Worm (Caenorhabditis elegans) whole organism, mixed stage, embryonic: Measurements from ENCODE around the gene hlh-1.
A peak's percentile ranks its signal among the peaks of the same experiment; 100 is the strongest.

Experiments used
- M03D4.4 ChIP-seq: sonication (generic microtip); optimal IDR thresholded peaks from 2 replicates; lab custom pipeline; 2017; ENCODE audit warnings: mild to moderate bottlenecking, missing genetic modification characterization, missing compliant biosample characterization
- bed-3 ChIP-seq: fragments of 200-800 bp; sonication (Bioruptor generic); optimal IDR thresholded peaks from 3 replicates; lab custom pipeline; 2018; ENCODE audit warnings: mild to moderate bottlenecking, missing genetic modification characterization, moderate library complexity, missing compliant biosample characterization
- ceh-39 ChIP-seq: fragments of 150-350 bp; optimal IDR thresholded peaks from 2 replicates; lab custom pipeline; 2014; ENCODE audit warnings: missing biosample characterization, missing genetic modification characterization
- ceh-43 ChIP-seq: fragments of 200-800 bp; sonication (Bioruptor generic); optimal IDR thresholded peaks from 2 replicates; lab custom pipeline; 2018; ENCODE audit warnings: mild to moderate bottlenecking, missing genetic modification characterization, moderate library complexity, missing compliant biosample characterization
- ceh-83 ChIP-seq: fragments of 200-800 bp; sonication (Bioruptor generic); optimal IDR thresholded peaks from 2 replicates; lab custom pipeline; 2018; ENCODE audit warnings: mild to moderate bottlenecking, missing genetic modification characterization, missing compliant biosample characterization
- ces-1 ChIP-seq: fragments of 150-350 bp; optimal IDR thresholded peaks from 2 replicates; lab custom pipeline; 2014; ENCODE audit warnings: missing biosample characterization, missing genetic modification reagents, missing genetic modification characterization
- cnd-1 ChIP-seq: fragments of 200-800 bp; sonication (Bioruptor generic); optimal IDR thresholded peaks from 2 replicates; lab custom pipeline; 2018; ENCODE audit warnings: mild to moderate bottlenecking, missing genetic modification characterization, missing compliant biosample characterization
- elt-1 ChIP-seq: sonication (generic microtip); optimal IDR thresholded peaks from 2 replicates; lab custom pipeline; 2017; ENCODE audit warnings: missing genetic modification characterization, mild to moderate bottlenecking, missing compliant biosample characterization, antibody characterized with exemption, moderate library complexity, borderline replicate concordance; ENCODE audit not compliant: insufficient read depth
- elt-3 ChIP-seq: fragments of 150-350 bp; optimal IDR thresholded peaks from 2 replicates; lab custom pipeline; 2014; ENCODE audit warnings: missing biosample characterization, missing genetic modification characterization
- flh-1 ChIP-seq: fragments of 200-800 bp; sonication (Bioruptor generic); optimal IDR thresholded peaks from 2 replicates; lab custom pipeline; 2018; ENCODE audit warnings: mild to moderate bottlenecking, missing genetic modification characterization, moderate library complexity, missing compliant biosample characterization
- ham-2 ChIP-seq: fragments of 200-800 bp; sonication (Bioruptor generic); optimal IDR thresholded peaks from 2 replicates; lab custom pipeline; 2018; ENCODE audit warnings: mild to moderate bottlenecking, missing genetic modification characterization, missing compliant biosample characterization
- hlh-1 ChIP-seq: fragments of 150-350 bp; optimal IDR thresholded peaks from 2 replicates; lab custom pipeline; 2014; ENCODE audit warnings: missing biosample characterization, missing genetic modification reagents, missing genetic modification characterization
- lin-13 ChIP-seq: fragments of 150-350 bp; optimal IDR thresholded peaks from 2 replicates; lab custom pipeline; 2014; ENCODE audit warnings: missing biosample characterization, missing genetic modification characterization
- lsy-2 ChIP-seq: fragments of 150-350 bp; optimal IDR thresholded peaks from 2 replicates; lab custom pipeline; 2014; ENCODE audit warnings: missing biosample characterization, missing genetic modification characterization
- mab-5 ChIP-seq: fragments of 150-350 bp; optimal IDR thresholded peaks from 2 replicates; lab custom pipeline; 2014; ENCODE audit warnings: missing biosample characterization, missing genetic modification characterization
- mep-1 ChIP-seq: fragments of 150-350 bp; optimal IDR thresholded peaks from 2 replicates; lab custom pipeline; 2017; ENCODE audit warnings: missing biosample characterization, missing genetic modification reagents, missing genetic modification characterization, inconsistent platforms
- mls-2 ChIP-seq: sonication (generic microtip); optimal IDR thresholded peaks from 2 replicates; lab custom pipeline; 2016; ENCODE audit warnings: mild to moderate bottlenecking, missing genetic modification characterization, moderate library complexity, missing compliant biosample characterization
- nhr-12 ChIP-seq: fragments of 150-350 bp; optimal IDR thresholded peaks from 2 replicates; lab custom pipeline; 2014; ENCODE audit warnings: missing biosample characterization, missing genetic modification characterization
- nhr-2 ChIP-seq: fragments of 150-350 bp; optimal IDR thresholded peaks from 2 replicates; lab custom pipeline; 2014; ENCODE audit warnings: missing biosample characterization, missing genetic modification characterization
- nhr-237 ChIP-seq: fragments of 150-350 bp; optimal IDR thresholded peaks from 2 replicates; lab custom pipeline; 2014; ENCODE audit warnings: missing biosample characterization, missing genetic modification characterization
- nhr-28 ChIP-seq: fragments of 150-350 bp; optimal IDR thresholded peaks from 2 replicates; lab custom pipeline; 2014; ENCODE audit warnings: missing biosample characterization, missing genetic modification characterization
- nhr-76 ChIP-seq: sonication (generic microtip); optimal IDR thresholded peaks from 2 replicates; lab custom pipeline; 2017; ENCODE audit warnings: missing biosample characterization, missing genetic modification characterization
- pha-4 ChIP-seq: fragments of 150-350 bp; optimal IDR thresholded peaks from 2 replicates; lab custom pipeline; 2018; ENCODE audit warnings: missing biosample characterization, missing genetic modification reagents, missing genetic modification characterization
- sem-2 ChIP-seq: fragments of 200-800 bp; sonication (Bioruptor generic); optimal IDR thresholded peaks from 2 replicates; lab custom pipeline; 2018; ENCODE audit warnings: mild to moderate bottlenecking, missing genetic modification characterization, missing compliant biosample characterization
- snpc-4 ChIP-seq: fragments of 150-350 bp; optimal IDR thresholded peaks from 2 replicates; lab custom pipeline; 2014; ENCODE audit warnings: missing biosample characterization, missing genetic modification characterization
- tbx-8 ChIP-seq: fragments of 200-800 bp; sonication (Bioruptor generic); optimal IDR thresholded peaks from 2 replicates; lab custom pipeline; 2018; ENCODE audit warnings: mild to moderate bottlenecking, missing genetic modification characterization, moderate library complexity, missing compliant biosample characterization
- unc-120 ChIP-seq: sonication (generic microtip); optimal IDR thresholded peaks from 2 replicates; lab custom pipeline; 2017; ENCODE audit warnings: missing genetic modification characterization, missing compliant biosample characterization; ENCODE audit not compliant: poor library complexity, severe bottlenecking
- unc-39 ChIP-seq: fragments of 150-350 bp; optimal IDR thresholded peaks from 2 replicates; lab custom pipeline; 2014; ENCODE audit warnings: missing biosample characterization, missing genetic modification characterization

hlh-1 gene

ce11 chrII:4489288-4489687, 29.1 kb upstream of the hlh-1 start, which contains the start of gene T05C1.3:
Gene T05C1.3 (minus strand): TSS chrII:4489388.
- TF ChIP-seq unc-120 (tag; lab: Kevin White, UChicago) (no peak), ceh-39 (no peak), ceh-83 (no peak), lin-13 (tag; lab: Kevin White, UChicago) (no peak), mab-5 (no peak), mep-1 (tag; lab: Kevin White, UChicago) (no peak), M03D4.4 (tag; lab: Kevin White, UChicago) (no peak), nhr-12 (no peak), sem-2 (GFP tag; lab: Kevin White, UChicago) (no peak), tbx-8 (GFP tag; lab: Kevin White, UChicago) (no peak)
- TF ChIP-seq, all 35 proteins: peak for 0

ce11 chrII:4490729-4491128, 27.6 kb upstream of the hlh-1 start, which contains the start of gene T05C1.5:
Gene T05C1.5 (minus strand): TSS chrII:4490829.
- no peak for TF ChIP-seq ceh-43 (GFP tag; lab: Kevin White, UChicago)
- TF ChIP-seq unc-39 (tag; lab: Kevin White, UChicago), result no peak
- TF ChIP-seq mep-1 (tag; lab: Kevin White, UChicago), result no peak
- TF ChIP-seq nhr-237, result no peak
- TF ChIP-seq nhr-12, result no peak
- no peak for TF ChIP-seq lsy-2 (tag; lab: Kevin White, UChicago)
- TF ChIP-seq tbx-8 (GFP tag; lab: Kevin White, UChicago), result no peak
- no peak for TF ChIP-seq lin-13 (tag; lab: Kevin White, UChicago)
- no peak for TF ChIP-seq ces-1 (GFP tag; lab: Kevin White, UChicago)
- TF ChIP-seq hlh-1 (tag; lab: Kevin White, UChicago), result no peak
- no peak for TF ChIP-seq flh-1 (GFP tag; lab: Kevin White, UChicago)
- TF ChIP-seq cnd-1 (tag; lab: Kevin White, UChicago), result no peak
- no peak for TF ChIP-seq snpc-4 (tag; lab: Kevin White, UChicago)
- no peak for TF ChIP-seq nhr-28 (tag; lab: Kevin White, UChicago)

- TF ChIP-seq elt-3, result no peak
- no peak for TF ChIP-seq sem-2 (GFP tag; lab: Kevin White, UChicago)
- TF ChIP-seq mep-1 (tag; lab: Kevin White, UChicago), result no peak
- TF ChIP-seq lin-13 (tag; lab: Kevin White, UChicago), result no peak
- TF ChIP-seq hlh-1 (tag; lab: Kevin White, UChicago), result peak; percentile 87
- TF ChIP-seq ham-2, result no peak
- no peak for TF ChIP-seq mab-5
Observed at ce11 chrII:4494532-4494931, 23.8 kb upstream of the hlh-1 start.

- TF ChIP-seq nhr-76 (tag; lab: Kevin White, UChicago), result no peak
- no peak for TF ChIP-seq ceh-43 (GFP tag; lab: Kevin White, UChicago)
- TF ChIP-seq mls-2, result no peak
- no peak for TF ChIP-seq cnd-1 (tag; lab: Kevin White, UChicago)
- TF ChIP-seq nhr-12, result no peak
- TF ChIP-seq ceh-39, result no peak
- no peak for TF ChIP-seq ham-2
- TF ChIP-seq nhr-2, result no peak
- no peak for TF ChIP-seq elt-3
- no peak for TF ChIP-seq tbx-8 (GFP tag; lab: Kevin White, UChicago)
- no peak for TF ChIP-seq ces-1 (GFP tag; lab: Kevin White, UChicago)
- TF ChIP-seq unc-39 (tag; lab: Kevin White, UChicago), result no peak
- no peak for TF ChIP-seq hlh-1 (tag; lab: Kevin White, UChicago)
- no peak for TF ChIP-seq bed-3 (GFP tag; lab: Kevin White, UChicago)
- TF ChIP-seq snpc-4 (tag; lab: Kevin White, UChicago), result no peak
- TF ChIP-seq flh-1 (GFP tag; lab: Kevin White, UChicago), result no peak
- no peak for TF ChIP-seq lsy-2 (tag; lab: Kevin White, UChicago)
- TF ChIP-seq elt-1, result no peak
- no peak for TF ChIP-seq pha-4 (tag; lab: Kevin White, UChicago)
- TF ChIP-seq, all 35 proteins: peak for 0
Observed at ce11 chrII:4495844-4496243, 22.5 kb upstream of the hlh-1 start.

- TF ChIP-seq ceh-83, result no peak
- TF ChIP-seq nhr-237, result no peak
Observed at ce11 chrII:4505097-4505626, 13.2 kb upstream of the hlh-1 start, which contains the start of gene camt-1. Gene camt-1 (minus strand): TSS chrII:4505147.
